Worm (Caenorhabditis elegans) whole organism, L1 larva: ENCODE measurements around the gene msd-4.

Experiments
- C04F5.9 ChIP-seq: sonication (generic microtip); optimal IDR thresholded peaks from 2 replicates; lab custom pipeline; 2016; ENCODE audit warnings: missing genetic modification characterization, missing compliant biosample characterization
- aha-1 ChIP-seq: fragments of 150-350 bp; optimal IDR thresholded peaks from 2 replicates; lab custom pipeline; 2014; ENCODE audit warnings: missing biosample characterization, missing genetic modification characterization
- aly-2 ChIP-seq: fragments of 150-350 bp; optimal IDR thresholded peaks from 2 replicates; lab custom pipeline; 2014; ENCODE audit warnings: missing biosample characterization, missing genetic modification characterization
- ama-1 ChIP-seq: fragments of 150-350 bp; optimal IDR thresholded peaks from 2 replicates; lab custom pipeline; 2014
- ceh-90 ChIP-seq: sonication (generic microtip); optimal IDR thresholded peaks from 2 replicates; lab custom pipeline; 2016; ENCODE audit warnings: missing genetic modification characterization, missing compliant biosample characterization
- ces-1 ChIP-seq: fragments of 150-350 bp; optimal IDR thresholded peaks from 2 replicates; lab custom pipeline; 2014; ENCODE audit warnings: missing biosample characterization, missing genetic modification reagents, missing genetic modification characterization
- efl-1 ChIP-seq, 4 experiments: fragments of 150-350 bp; optimal IDR thresholded peaks in 3 of 4; peaks in 1 of 4; 1 replicate in 1 of 4; 2 replicates in 3 of 4; lab custom pipeline; 2014; ENCODE audit warnings: missing biosample characterization in 2 of 4, missing genetic modification characterization in 2 of 4, missing genetic modification reagents in 2 of 4
- egl-13 ChIP-seq: sonication (generic microtip); optimal IDR thresholded peaks from 2 replicates; lab custom pipeline; 2016; ENCODE audit warnings: missing genotype, missing genetic modification reagents, missing genetic modification characterization, missing compliant biosample characterization
- egl-27 ChIP-seq, 2 experiments: fragments of 150-350 bp in 1 of 2; sonication (generic microtip); optimal IDR thresholded peaks; 3 replicates each; lab custom pipeline; 2017 to 2018; ENCODE audit warnings: missing biosample characterization in 2 of 2, missing genetic modification characterization in 2 of 2, missing genetic modification reagents in 2 of 2
- elt-2 ChIP-seq: sonication (generic microtip); optimal IDR thresholded peaks from 2 replicates; lab custom pipeline; 2016; ENCODE audit warnings: missing genetic modification characterization, mild to moderate bottlenecking, inconsistent platforms, missing compliant biosample characterization, missing genetic modification reagents
- elt-3 ChIP-seq, 6 experiments: fragments of 150-350 bp in 1 of 6; sonication (generic microtip); optimal IDR thresholded peaks; 2 replicates each; lab custom pipeline; 2017 to 2018; ENCODE audit warnings: missing biosample characterization in 6 of 6, missing genetic modification characterization in 6 of 6, inconsistent platforms in 1 of 6
- grh-1 ChIP-seq: fragments of 200-800 bp; sonication (Bioruptor generic); IDR thresholded peaks from 2 replicates; pipeline ENCODE4 v1.3.6; 2022; ENCODE audit warnings: missing genetic modification reagents, missing genetic modification characterization, missing compliant biosample characterization
- hlh-4 ChIP-seq: sonication (generic microtip); optimal IDR thresholded peaks from 2 replicates; lab custom pipeline; 2016; ENCODE audit warnings: mild to moderate bottlenecking, missing genetic modification characterization, missing compliant biosample characterization
- hpl-2 ChIP-seq: fragments of 150-350 bp; optimal IDR thresholded peaks from 2 replicates; lab custom pipeline; 2014; ENCODE audit warnings: missing biosample characterization, missing genetic modification reagents, missing genetic modification characterization
- jun-1 ChIP-seq: fragments of 150-350 bp; optimal IDR thresholded peaks from 2 replicates; lab custom pipeline; 2014; ENCODE audit warnings: missing biosample characterization, missing genetic modification reagents, missing genetic modification characterization
- lin-35 ChIP-seq, 2 experiments: fragments of 150-350 bp; optimal IDR thresholded peaks; 2 replicates each; lab custom pipeline; 2014; ENCODE audit warnings: missing biosample characterization in 2 of 2, missing genetic modification characterization in 2 of 2, missing genetic modification reagents in 2 of 2
- lin-39 ChIP-seq: fragments of 150-350 bp; optimal IDR thresholded peaks from 2 replicates; lab custom pipeline; 2014; ENCODE audit warnings: missing biosample characterization, missing genetic modification reagents, missing genetic modification characterization
- mab-9 ChIP-seq: fragments of 200-800 bp; sonication (Bioruptor generic); IDR thresholded peaks from 2 replicates; pipeline ENCODE4 v1.3.6; 2022; ENCODE audit warnings: missing genetic modification reagents, missing genetic modification characterization, missing compliant biosample characterization
- mep-1 ChIP-seq: fragments of 150-350 bp; optimal IDR thresholded peaks from 2 replicates; lab custom pipeline; 2014; ENCODE audit warnings: missing biosample characterization, missing genetic modification characterization
- nhr-11 ChIP-seq: fragments of 150-350 bp; optimal IDR thresholded peaks from 2 replicates; lab custom pipeline; 2014; ENCODE audit warnings: missing biosample characterization, missing genetic modification characterization
- nhr-19 ChIP-seq: fragments of 200-800 bp; sonication (Bioruptor generic); conservative IDR thresholded peaks from 2 replicates; pipeline ENCODE4 v1.3.6; 2022; ENCODE audit warnings: missing genetic modification characterization, missing compliant biosample characterization
- nhr-20 ChIP-seq: sonication (generic microtip); optimal IDR thresholded peaks from 2 replicates; lab custom pipeline; 2016; ENCODE audit warnings: mild to moderate bottlenecking, missing genetic modification characterization, missing compliant biosample characterization
- nhr-237 ChIP-seq: fragments of 150-350 bp; optimal IDR thresholded peaks from 2 replicates; lab custom pipeline; 2014; ENCODE audit warnings: missing biosample characterization, missing genetic modification characterization
- nhr-47 ChIP-seq: sonication (generic microtip); optimal IDR thresholded peaks from 2 replicates; lab custom pipeline; 2016; ENCODE audit warnings: mild to moderate bottlenecking, missing genetic modification characterization, moderate library complexity, missing compliant biosample characterization
- nhr-76 ChIP-seq: sonication (generic microtip); optimal IDR thresholded peaks from 2 replicates; lab custom pipeline; 2017; ENCODE audit warnings: missing biosample characterization, missing genetic modification characterization
- nhr-85 ChIP-seq: sonication (generic microtip); peaks from one replicate; lab custom pipeline; 2016; ENCODE audit warnings: missing genetic modification characterization, inconsistent platforms, missing compliant biosample characterization
- pag-3 ChIP-seq: sonication (generic microtip); optimal IDR thresholded peaks from 2 replicates; lab custom pipeline; 2017; ENCODE audit warnings: missing genetic modification characterization, mild to moderate bottlenecking, missing compliant biosample characterization, antibody characterized with exemption, borderline replicate concordance; ENCODE audit not compliant: insufficient read depth
- snpc-4 ChIP-seq: fragments of 150-350 bp; optimal IDR thresholded peaks from 2 replicates; lab custom pipeline; 2014; ENCODE audit warnings: missing biosample characterization, missing genetic modification characterization
- sptf-1 ChIP-seq: fragments of 150-350 bp; optimal IDR thresholded peaks from 2 replicates; lab custom pipeline; 2014; ENCODE audit warnings: missing biosample characterization, missing genetic modification characterization
- tlp-1 ChIP-seq: fragments of 150-350 bp; optimal IDR thresholded peaks from 2 replicates; lab custom pipeline; 2014; ENCODE audit warnings: missing biosample characterization, missing genetic modification characterization
- unc-86 ChIP-seq: sonication (generic microtip); optimal IDR thresholded peaks from 2 replicates; lab custom pipeline; 2016; ENCODE audit warnings: missing genetic modification characterization, missing compliant biosample characterization
- vab-15 ChIP-seq: sonication (generic microtip); optimal IDR thresholded peaks from 2 replicates; lab custom pipeline; 2017; ENCODE audit warnings: missing genotype, mild to moderate bottlenecking, missing genetic modification characterization, missing compliant biosample characterization
- zip-4 ChIP-seq: fragments of 200-800 bp; sonication (Bioruptor generic); optimal IDR thresholded peaks from 2 replicates; lab custom pipeline; 2018; ENCODE audit warnings: mild to moderate bottlenecking, missing genetic modification characterization, moderate library complexity, missing compliant biosample characterization
- ztf-4 ChIP-seq: fragments of 150-350 bp; optimal IDR thresholded peaks from 2 replicates; lab custom pipeline; 2014; ENCODE audit warnings: missing biosample characterization, missing genetic modification characterization

The msd-4 gene

DNA sequence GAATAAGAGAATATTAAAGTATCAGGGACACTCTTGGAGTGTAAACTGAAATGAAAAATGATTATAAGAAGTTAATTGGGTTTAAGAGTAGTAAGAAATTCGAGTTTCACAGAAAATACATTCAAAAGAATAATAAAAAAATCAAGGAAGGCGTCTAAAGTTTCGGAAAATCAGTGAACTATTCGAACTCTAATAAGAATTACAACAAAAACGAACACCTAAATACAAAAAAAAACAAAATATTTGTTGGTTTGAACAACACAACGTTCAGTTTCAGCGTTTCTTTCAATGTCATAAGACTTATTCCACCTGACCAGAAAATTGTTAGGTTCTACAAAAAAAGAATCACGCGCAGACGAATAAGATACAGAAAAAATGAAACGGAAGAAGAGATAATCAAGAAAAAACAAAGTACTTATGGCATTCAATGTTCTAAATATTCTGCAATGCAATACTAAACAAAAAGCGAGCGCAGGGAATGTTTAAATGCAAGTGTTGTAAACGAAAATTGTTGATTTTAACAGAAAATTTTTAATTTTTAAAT lies 30.6 kb upstream of the msd-4 start, which contains the start of gene nhl-2:
nhl-2 (minus strand) TSS at position 51 of the 544 bp plus-strand sequence.
- TF ChIP-seq nhr-85 (tag; lab: Kevin White, UChicago): peak; percentile 41
- TF ChIP-seq egl-13 (tag; lab: Kevin White, UChicago): no peak
- no peak for TF ChIP-seq ceh-90 (tag; lab: Kevin White, UChicago)
- TF ChIP-seq efl-1 (optimal IDR thresholded peaks at IDR 0.05; lab: Kevin White, UChicago): no peak
- TF ChIP-seq efl-1 (GFP tag; optimal IDR thresholded peaks at IDR 0.05 in 1 of 2; lab: Kevin White, UChicago): peak in 1 of 2 experiments; percentile 84
- no peak for TF ChIP-seq nhr-47
- TF ChIP-seq mab-9 (GFP tag; lab: Robert Waterston, UW): no peak
- TF ChIP-seq elt-2 (tag; lab: Kevin White, UChicago): no peak
- TF ChIP-seq nhr-237: no peak
- no peak for TF ChIP-seq elt-3 (tag; optimal IDR thresholded peaks at IDR 0.05; lab: Kevin White, UChicago)
- TF ChIP-seq lin-35 (GFP tag; optimal IDR thresholded peaks at IDR 0.05; lab: Kevin White, UChicago): peak in 1 of 2 experiments; percentile 5
- TF ChIP-seq lin-39 (tag; lab: Kevin White, UChicago): no peak
- no peak for TF ChIP-seq egl-27 (tag; optimal IDR thresholded peaks at IDR 0.05; lab: Kevin White, UChicago)

DNA sequence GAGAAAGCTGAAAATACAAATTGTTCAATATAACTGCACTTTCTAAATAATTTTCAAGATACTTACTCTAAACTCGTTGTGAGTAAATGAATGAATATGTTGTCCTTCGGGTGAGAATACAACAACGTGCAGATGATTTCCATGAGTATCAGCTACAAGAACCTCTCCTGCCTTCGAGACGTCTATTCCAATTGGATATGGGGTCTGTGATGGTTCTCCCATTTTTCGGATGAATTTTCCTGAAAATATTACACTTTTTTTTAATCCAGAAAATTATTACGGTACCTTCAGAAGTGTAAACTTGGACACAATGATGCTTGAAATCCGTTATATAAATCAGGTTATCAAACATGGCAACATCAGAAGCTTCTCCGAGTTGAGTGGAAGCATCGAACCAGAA lies 26.8 kb upstream of the msd-4 start:
- TF ChIP-seq ces-1 (GFP tag; lab: Kevin White, UChicago) (no peak), efl-1 (optimal IDR thresholded peaks at IDR 0.05; lab: Kevin White, UChicago) (no peak), efl-1 (GFP tag; optimal IDR thresholded peaks at IDR 0.05 in 1 of 2; lab: Kevin White, UChicago) (peak in 1 of 2 experiments; percentile 83), aly-2 (tag; lab: Kevin White, UChicago) (peak; percentile 33), unc-86 (no peak)
- TF ChIP-seq, all 84 proteins: peak for 2

ce11 chrIII:4893540-4893939 lies 25.0 kb upstream of the msd-4 start, which contains the start of gene F26F4.6:
TSS of gene F26F4.6 (minus strand) at chrIII:4893640.
- TF ChIP-seq tlp-1 (no peak), ama-1 (lab: Kevin White, UChicago) (no peak), aha-1 (tag; lab: Kevin White, UChicago) (no peak), lin-35 (GFP tag; optimal IDR thresholded peaks at IDR 0.05; lab: Kevin White, UChicago) (peak in 1 of 2 experiments; percentile 15), jun-1 (tag; lab: Kevin White, UChicago) (no peak), nhr-237 (no peak), nhr-76 (tag; lab: Kevin White, UChicago) (no peak), aly-2 (tag; lab: Kevin White, UChicago) (peak; percentile 18), nhr-47 (no peak)

- TF ChIP-seq vab-15 (tag; lab: Kevin White, UChicago) (no peak), hpl-2 (GFP tag; lab: Kevin White, UChicago) (no peak), nhr-47 (no peak), nhr-20 (no peak), grh-1 (GFP tag; lab: Robert Waterston, UW) (no peak), nhr-19 (GFP tag; lab: Robert Waterston, UW) (no peak)
Observed at ce11 chrIII:4890997-4891396, 22.5 kb upstream of the msd-4 start, which contains the start of gene F26F4.5. TSS of gene F26F4.5 (minus strand) at chrIII:4891252.

- TF ChIP-seq ztf-4 (tag; lab: Kevin White, UChicago) (no peak), nhr-76 (tag; lab: Kevin White, UChicago) (no peak), efl-1 (optimal IDR thresholded peaks at IDR 0.05; lab: Kevin White, UChicago) (no peak), efl-1 (GFP tag; optimal IDR thresholded peaks at IDR 0.05 in 1 of 2; lab: Kevin White, UChicago) (no peak), elt-2 (tag; lab: Kevin White, UChicago) (peak; percentile 51), sptf-1 (tag; lab: Kevin White, UChicago) (no peak)
Observed at ce11 chrIII:4887291-4887690, 18.7 kb upstream of the msd-4 start, which contains the start of gene clec-6. TSS of gene clec-6 (minus strand) at chrIII:4887444.

DNA sequence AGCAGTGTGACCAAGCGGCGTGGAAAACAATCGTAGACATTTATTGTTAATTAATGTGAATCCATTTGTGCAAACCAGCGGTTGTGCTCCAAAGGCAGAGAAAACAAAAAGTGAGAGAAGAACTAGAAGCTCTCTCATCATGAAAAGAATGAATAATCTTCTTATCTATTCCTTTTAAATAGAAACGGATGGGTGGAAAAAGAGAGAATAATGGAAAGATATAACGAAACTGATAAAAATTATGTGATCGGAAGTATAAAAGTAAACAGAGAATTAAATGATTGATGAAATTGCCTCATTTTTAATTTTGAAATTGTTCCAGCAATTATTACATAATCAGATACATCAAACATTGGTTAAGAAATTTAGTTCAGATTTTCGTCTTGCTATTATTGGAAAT lies 14.9 kb upstream of the msd-4 start, which contains the start of gene clec-5:
clec-5 (minus strand) TSS at position 178 of the 400 bp plus-strand sequence.
- peak; percentile 29 for TF ChIP-seq jun-1 (tag; lab: Kevin White, UChicago)
- TF ChIP-seq snpc-4 (tag; lab: Kevin White, UChicago): no peak
- no peak for TF ChIP-seq C04F5.9 (tag; lab: Kevin White, UChicago)
- no peak for TF ChIP-seq tlp-1
- no peak for TF ChIP-seq nhr-76 (tag; lab: Kevin White, UChicago)
- no peak for TF ChIP-seq nhr-11 (tag; lab: Kevin White, UChicago)
- no peak for TF ChIP-seq pag-3 (tag; lab: Kevin White, UChicago)
- TF ChIP-seq mep-1 (tag; lab: Kevin White, UChicago): no peak
- no peak for TF ChIP-seq hlh-4 (tag; lab: Kevin White, UChicago)
- TF ChIP-seq zip-4 (GFP tag; lab: Kevin White, UChicago): no peak
- peak; percentile 40 for TF ChIP-seq elt-2 (tag; lab: Kevin White, UChicago)
